Worm (Caenorhabditis elegans) whole organism, young adult: ENCODE measurements around the gene let-418.

Experiments
- C17E4.6 ChIP-seq: fragments of 200-800 bp; sonication (Bioruptor generic); IDR thresholded peaks from 2 replicates; pipeline ENCODE4 v1.3.6; 2022; ENCODE audit warnings: missing genetic modification reagents, missing genetic modification characterization, missing compliant biosample characterization
- F10E7.11 ChIP-seq: sonication (generic microtip); optimal IDR thresholded peaks from 2 replicates; lab custom pipeline; 2017; ENCODE audit warnings: mild to moderate bottlenecking, missing genetic modification characterization, moderate library complexity, missing compliant biosample characterization
- F39B2.1 ChIP-seq: fragments of 200-800 bp; sonication (Bioruptor generic); IDR thresholded peaks from 2 replicates; pipeline ENCODE4 v1.3.6; 2022; ENCODE audit warnings: missing genetic modification reagents, missing genetic modification characterization, missing compliant biosample characterization
- F52B5.7 ChIP-seq: sonication (generic microtip); optimal IDR thresholded peaks from 2 replicates; lab custom pipeline; 2016; ENCODE audit warnings: mild to moderate bottlenecking, missing genetic modification characterization, missing compliant biosample characterization
- F57A8.1 ChIP-seq: fragments of 200-800 bp; sonication (Bioruptor generic); optimal IDR thresholded peaks from 2 replicates; lab custom pipeline; 2018; ENCODE audit warnings: mild to moderate bottlenecking, missing genetic modification characterization, moderate library complexity, missing compliant biosample characterization
- F57C9.4 ChIP-seq: sonication (generic microtip); optimal IDR thresholded peaks from 2 replicates; lab custom pipeline; 2017; ENCODE audit warnings: mild to moderate bottlenecking, missing genetic modification characterization, missing compliant biosample characterization
- K11D2.4 ChIP-seq: fragments of 200-800 bp; sonication (Bioruptor generic); IDR thresholded peaks from 2 replicates; pipeline ENCODE4 v1.3.6; 2022; ENCODE audit warnings: missing genetic modification reagents, missing genetic modification characterization, missing compliant biosample characterization
- K12H6.12 ChIP-seq: fragments of 200-800 bp; sonication (Bioruptor generic); optimal IDR thresholded peaks from 2 replicates; lab custom pipeline; 2018; ENCODE audit warnings: mild to moderate bottlenecking, missing genetic modification characterization, missing compliant biosample characterization
- Y53F4B.3 ChIP-seq: fragments of 200-800 bp; sonication (Bioruptor generic); IDR thresholded peaks from 2 replicates; pipeline ENCODE4 v1.3.6; 2022; ENCODE audit warnings: missing genetic modification reagents, missing genetic modification characterization, missing compliant biosample characterization
- Y95B8A.8 ChIP-seq: fragments of 200-800 bp; sonication (Bioruptor generic); IDR thresholded peaks from 2 replicates; pipeline ENCODE4 v1.3.6; 2022; ENCODE audit warnings: missing genetic modification reagents, missing genetic modification characterization, missing compliant biosample characterization
- aptf-2 ChIP-seq: fragments of 200-800 bp; sonication (Bioruptor generic); conservative IDR thresholded peaks from 2 replicates; pipeline ENCODE4 v1.3.6; 2022; ENCODE audit warnings: missing genetic modification reagents, missing genetic modification characterization, missing compliant biosample characterization
- aptf-3 ChIP-seq: fragments of 200-800 bp; sonication (Bioruptor generic); IDR thresholded peaks from 2 replicates; pipeline ENCODE4 v1.3.6; 2022; ENCODE audit warnings: missing genetic modification characterization, missing compliant biosample characterization
- atf-7 ChIP-seq: sonication (generic microtip); optimal IDR thresholded peaks from 2 replicates; lab custom pipeline; 2017; ENCODE audit warnings: mild to moderate bottlenecking, missing genetic modification characterization, missing compliant biosample characterization
- athp-1 ChIP-seq: sonication (generic microtip); optimal IDR thresholded peaks from 2 replicates; lab custom pipeline; 2017; ENCODE audit warnings: mild to moderate bottlenecking, missing genetic modification characterization, missing compliant biosample characterization
- ccch-3 ChIP-seq: fragments of 200-800 bp; sonication (Bioruptor generic); optimal IDR thresholded peaks from 2 replicates; lab custom pipeline; 2018; ENCODE audit warnings: mild to moderate bottlenecking, missing genetic modification characterization, missing compliant biosample characterization
- cebp-2 ChIP-seq: fragments of 200-800 bp; sonication (Bioruptor generic); IDR thresholded peaks from 2 replicates; pipeline ENCODE4 v1.3.6; 2022; ENCODE audit warnings: missing genetic modification characterization, missing compliant biosample characterization
- ceh-40 ChIP-seq: fragments of 200-800 bp; sonication (Bioruptor generic); IDR thresholded peaks from 2 replicates; pipeline ENCODE4 v1.3.6; 2022; ENCODE audit warnings: missing genetic modification characterization, missing compliant biosample characterization
- ceh-58 ChIP-seq: fragments of 200-800 bp; sonication (Bioruptor generic); IDR thresholded peaks from 2 replicates; pipeline ENCODE4 v1.3.6; 2022; ENCODE audit warnings: missing genetic modification characterization, missing compliant biosample characterization
- dox-1 ChIP-seq: fragments of 200-800 bp; sonication (Bioruptor generic); IDR thresholded peaks from 2 replicates; pipeline ENCODE4 v1.3.6; 2022; ENCODE audit warnings: missing genetic modification reagents, missing genetic modification characterization, missing compliant biosample characterization
- egl-44 ChIP-seq: fragments of 200-800 bp; sonication (Bioruptor generic); IDR thresholded peaks from 2 replicates; pipeline ENCODE4 v1.3.6; 2022; ENCODE audit warnings: missing genetic modification reagents, missing genetic modification characterization, missing compliant biosample characterization
- fkh-3 ChIP-seq: sonication (generic microtip); optimal IDR thresholded peaks from 2 replicates; lab custom pipeline; 2016; ENCODE audit warnings: mild to moderate bottlenecking, missing genetic modification characterization, missing compliant biosample characterization
- him-1 ChIP-seq: sonication (generic microtip); optimal IDR thresholded peaks from 2 replicates; lab custom pipeline; 2016; ENCODE audit warnings: missing genotype, missing genetic modification reagents, missing genetic modification characterization, missing compliant biosample characterization
- lin-35 ChIP-seq, 3 experiments: fragments of 150-350 bp in 2 of 3; sonication (generic microtip) in 1 of 3; optimal IDR thresholded peaks; 2 replicates each; lab custom pipeline; 2014 to 2018; ENCODE audit warnings: missing biosample characterization in 3 of 3, missing genetic modification characterization in 3 of 3, missing genetic modification reagents in 3 of 3
- lin-40 ChIP-seq: sonication (generic microtip); optimal IDR thresholded peaks from 2 replicates; lab custom pipeline; 2016; ENCODE audit warnings: missing genetic modification characterization, mild to moderate bottlenecking, missing compliant biosample characterization, missing genotype, missing genetic modification reagents
- lin-54 ChIP-seq: fragments of 200-800 bp; sonication (Bioruptor generic); optimal IDR thresholded peaks from 2 replicates; lab custom pipeline; 2018; ENCODE audit warnings: mild to moderate bottlenecking, missing genetic modification characterization, missing compliant biosample characterization
- madf-10 ChIP-seq: sonication (generic microtip); optimal IDR thresholded peaks from 2 replicates; lab custom pipeline; 2016; ENCODE audit warnings: mild to moderate bottlenecking, missing genetic modification characterization, missing compliant biosample characterization
- mcd-1 ChIP-seq: fragments of 200-800 bp; sonication (Bioruptor generic); IDR thresholded peaks from 2 replicates; pipeline ENCODE4 v1.3.6; 2022; ENCODE audit warnings: missing genetic modification reagents, missing genetic modification characterization, missing compliant biosample characterization
- mxl-1 ChIP-seq: sonication (generic microtip); optimal IDR thresholded peaks from 2 replicates; lab custom pipeline; 2016; ENCODE audit warnings: missing genetic modification characterization, missing compliant biosample characterization
- nhr-27 ChIP-seq: fragments of 200-800 bp; sonication (Bioruptor generic); optimal IDR thresholded peaks from 2 replicates; lab custom pipeline; 2018; ENCODE audit warnings: mild to moderate bottlenecking, missing genetic modification characterization, moderate library complexity, missing compliant biosample characterization
- nhr-90 ChIP-seq: sonication (generic microtip); optimal IDR thresholded peaks from 2 replicates; lab custom pipeline; 2016; ENCODE audit warnings: missing genotype, mild to moderate bottlenecking, missing genetic modification characterization, missing compliant biosample characterization
- pbrm-1 ChIP-seq: fragments of 200-800 bp; sonication (Bioruptor generic); IDR thresholded peaks from 2 replicates; pipeline ENCODE4 v1.3.6; 2022; ENCODE audit warnings: missing genetic modification reagents, missing genetic modification characterization, missing compliant biosample characterization
- snpc-4 ChIP-seq, 5 experiments: fragments of 150-350 bp in 1 of 5; sonication (generic microtip) in 4 of 5; optimal IDR thresholded peaks; 2 replicates each; lab custom pipeline; 2014 to 2018; ENCODE audit warnings: missing genetic modification characterization in 5 of 5, missing biosample characterization in 3 of 5, antibody characterized with exemption in 2 of 5, mild to moderate bottlenecking in 2 of 5, missing compliant biosample characterization in 2 of 5, missing genotype in 2 of 5, moderate library complexity in 2 of 5, missing genetic modification reagents in 1 of 5
- sptf-2 ChIP-seq: fragments of 200-800 bp; sonication (Bioruptor generic); optimal IDR thresholded peaks from 2 replicates; lab custom pipeline; 2018; ENCODE audit warnings: mild to moderate bottlenecking, missing genetic modification characterization, missing compliant biosample characterization
- unc-62 ChIP-seq: fragments of 150-350 bp; optimal IDR thresholded peaks from 2 replicates; lab custom pipeline; 2014; ENCODE audit warnings: missing biosample characterization, missing genetic modification reagents, missing genetic modification characterization
- xnd-1 ChIP-seq: sonication (generic microtip); optimal IDR thresholded peaks from 2 replicates; lab custom pipeline; 2016; ENCODE audit warnings: missing genotype, missing genetic modification reagents, missing genetic modification characterization, missing compliant biosample characterization
- zim-3 ChIP-seq: sonication (generic microtip); optimal IDR thresholded peaks from 2 replicates; lab custom pipeline; 2017; ENCODE audit warnings: mild to moderate bottlenecking, missing genetic modification characterization, moderate library complexity, missing compliant biosample characterization
- ztf-28 ChIP-seq: fragments of 200-800 bp; sonication (Bioruptor generic); IDR thresholded peaks from 2 replicates; pipeline ENCODE4 v1.3.6; 2022; ENCODE audit warnings: missing genetic modification reagents, missing genetic modification characterization, missing compliant biosample characterization

let-418 gene

ce11 chrV:5850671-5851070 lies 24.0 kb downstream of the let-418 start:
- no peak for TF ChIP-seq sptf-2 (GFP tag; lab: Kevin White, UChicago)
- no peak for TF ChIP-seq F57C9.4
- no peak for TF ChIP-seq snpc-4 (GFP tag; optimal IDR thresholded peaks at IDR 0.05; lab: Kevin White, UChicago)
- no peak for TF ChIP-seq snpc-4 (tag; optimal IDR thresholded peaks at IDR 0.05; lab: Kevin White, UChicago)
- TF ChIP-seq nhr-90 (tag; lab: Kevin White, UChicago) = no peak
- no peak for TF ChIP-seq unc-62 (GFP tag; lab: Kevin White, UChicago)
- no peak for TF ChIP-seq athp-1 (tag; lab: Kevin White, UChicago)
- TF ChIP-seq F39B2.1 = no peak
- TF ChIP-seq zim-3 (tag; lab: Kevin White, UChicago) = no peak
- no peak for TF ChIP-seq K11D2.4

DNA sequence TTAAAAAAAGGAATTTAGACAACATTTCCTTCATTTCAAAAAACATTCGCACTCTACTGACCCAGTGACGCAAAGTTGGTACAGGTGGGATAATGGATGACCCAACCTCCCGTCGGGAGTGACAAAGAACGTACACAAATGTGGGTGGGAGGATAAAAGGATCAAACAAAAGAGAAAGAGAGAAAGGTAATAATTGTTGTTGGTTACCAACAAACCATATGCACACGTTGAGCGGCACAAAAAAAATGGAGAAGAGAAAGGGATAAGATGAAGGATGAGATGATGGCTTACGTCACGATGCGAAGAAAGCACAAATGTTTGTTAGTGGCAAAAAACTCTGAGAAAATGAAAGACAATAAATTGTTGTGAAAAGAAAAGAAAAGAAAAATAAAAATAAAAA lies 25.0 kb downstream of the let-418 start:
- no peak for TF ChIP-seq mxl-1 (tag; lab: Kevin White, UChicago)
- peak; percentile 7 for TF ChIP-seq K12H6.12 (tag; lab: Kevin White, UChicago)
- no peak for TF ChIP-seq ceh-40 (GFP tag; lab: Robert Waterston, UW)
- TF ChIP-seq, all 124 proteins: peak for 1

DNA sequence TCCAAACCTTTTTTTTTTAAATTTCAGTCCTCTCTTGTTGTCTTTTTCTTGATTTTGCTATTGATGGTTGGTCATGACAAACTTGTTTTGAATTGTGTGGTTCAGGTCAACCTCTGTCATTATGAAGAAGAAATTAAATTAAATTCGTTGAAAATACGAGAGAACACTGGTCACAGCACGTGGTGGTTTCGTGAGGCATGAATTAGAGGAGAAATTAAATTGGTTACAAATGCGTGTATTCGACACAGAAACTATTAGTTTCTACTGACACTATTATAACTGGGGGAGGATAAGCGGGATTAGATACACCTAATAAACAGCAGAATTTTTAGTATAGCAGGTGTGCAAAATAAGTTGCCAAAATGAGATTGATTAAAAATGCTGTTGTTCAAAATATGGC lies 25.5 kb downstream of the let-418 start:
- TF ChIP-seq fkh-3 (tag; lab: Kevin White, UChicago) (no peak), lin-35 (GFP tag; optimal IDR thresholded peaks at IDR 0.05; lab: Kevin White, UChicago) (peak in 1 of 3 experiments; percentile 31)
- TF ChIP-seq, all 124 proteins: peak for 1

- TF ChIP-seq aptf-3 (GFP tag; lab: Robert Waterston, UW) (no peak), xnd-1 (no peak), lin-54 (GFP tag; lab: Kevin White, UChicago) (no peak), nhr-27 (tag; lab: Kevin White, UChicago) (no peak), C17E4.6 (GFP tag; lab: Robert Waterston, UW) (no peak), egl-44 (GFP tag; lab: Robert Waterston, UW) (no peak), dox-1 (GFP tag; lab: Robert Waterston, UW) (no peak), F57C9.4 (no peak), mcd-1 (GFP tag; lab: Robert Waterston, UW) (no peak), him-1 (tag; lab: Kevin White, UChicago) (no peak), ceh-58 (GFP tag; lab: Robert Waterston, UW) (no peak), madf-10 (tag; lab: Kevin White, UChicago) (no peak), lin-40 (tag; lab: Kevin White, UChicago) (no peak)
Observed at ce11 chrV:5862479-5863188, 36.0 kb downstream of the let-418 start, which contains the start of gene F26F12.8. Gene F26F12.8, minus strand, starts transcription at chrV:5862529.

DNA sequence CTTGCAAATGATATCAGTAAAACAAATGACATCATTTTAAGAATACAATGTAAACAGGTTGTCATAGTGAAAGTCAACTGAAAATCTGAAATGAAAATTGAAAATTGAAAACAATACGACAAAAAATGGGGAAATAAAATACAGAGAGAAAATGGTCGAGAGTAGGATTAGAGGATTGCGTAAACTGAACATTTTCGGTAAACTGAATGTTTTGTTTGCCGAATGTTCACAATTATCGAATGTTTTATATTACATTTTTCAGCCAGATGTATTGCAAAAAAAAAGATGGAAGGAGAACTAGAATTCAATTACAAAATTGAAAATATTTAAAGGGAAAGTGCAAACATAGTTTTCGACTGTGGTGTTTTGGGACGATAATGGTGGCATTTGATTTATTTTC lies 38.5 kb downstream of the let-418 start, which contains the start of gene F26F12.5:
F26F12.5 (minus strand) TSS at position 101 of the 400 bp plus-strand sequence.
- TF ChIP-seq aptf-2 (GFP tag; lab: Robert Waterston, UW) = no peak
- no peak for TF ChIP-seq cebp-2 (GFP tag; lab: Robert Waterston, UW)
- TF ChIP-seq atf-7 (tag; lab: Kevin White, UChicago) = no peak
- no peak for TF ChIP-seq F52B5.7
- TF ChIP-seq ztf-28 (GFP tag; lab: Robert Waterston, UW) = no peak
- no peak for TF ChIP-seq athp-1 (tag; lab: Kevin White, UChicago)
- TF ChIP-seq pbrm-1 (GFP tag; lab: Robert Waterston, UW) = no peak
- TF ChIP-seq Y95B8A.8 (GFP tag; lab: Robert Waterston, UW) = no peak
- TF ChIP-seq xnd-1 = no peak
- no peak for TF ChIP-seq F57A8.1 (GFP tag; lab: Kevin White, UChicago)
- no peak for TF ChIP-seq nhr-27 (tag; lab: Kevin White, UChicago)
- TF ChIP-seq F10E7.11 (tag; lab: Kevin White, UChicago) = no peak
- no peak for TF ChIP-seq ccch-3
- no peak for TF ChIP-seq Y53F4B.3 (GFP tag; lab: Robert Waterston, UW)
- no peak for TF ChIP-seq nhr-90 (tag; lab: Kevin White, UChicago)
